Worm (Caenorhabditis elegans): ENCODE data around the gene dod-24.

ce11 chrIV:12918256-12918655 is 22.9 kb downstream of the dod-24 start, which contains the start of gene C32H11.3:
- TF ChIP-seq ztf-11 (tag; optimal IDR thresholded peaks at IDR 0.05) (no peak), ceh-43 (GFP tag; optimal IDR thresholded peaks at IDR 0.05) (no peak), nhr-237 (tag; optimal IDR thresholded peaks at IDR 0.05) (no peak), unc-62 (GFP tag; optimal IDR thresholded peaks at IDR 0.05) (no peak), ces-1 (GFP tag; optimal IDR thresholded peaks at IDR 0.05) (no peak), pha-4 (tag; optimal IDR thresholded peaks at IDR 0.05) (no peak), elt-1 (tag; optimal IDR thresholded peaks at IDR 0.05; ENCODE audit: borderline replicate concordance, insufficient read depth) (no peak), snpc-4 (tag; optimal IDR thresholded peaks at IDR 0.05) (no peak), M03D4.4 (tag; optimal IDR thresholded peaks at IDR 0.05) (no peak), lsy-2 (tag; optimal IDR thresholded peaks at IDR 0.05) (no peak), zip-8 (tag; optimal IDR thresholded peaks at IDR 0.05) (no peak), nhr-2 (tag; optimal IDR thresholded peaks at IDR 0.05) (no peak)

Data from whole organism, mixed stage, embryonic.